Worm (Caenorhabditis elegans) whole organism, L4 larva: Measurements from ENCODE around the gene xpo-3.

Experiments used
- D1046.2 ChIP-seq: fragments of 200-800 bp; sonication (Bioruptor generic); IDR thresholded peaks from 2 replicates; pipeline ENCODE4 v1.3.6; 2022; ENCODE audit warnings: missing genetic modification characterization, missing compliant biosample characterization
- F10B5.3 ChIP-seq: sonication (generic microtip); optimal IDR thresholded peaks from 2 replicates; lab custom pipeline; 2016; ENCODE audit warnings: mild to moderate bottlenecking, missing genetic modification characterization, missing compliant biosample characterization
- R02D3.7 ChIP-seq: fragments of 150-350 bp; sonication (generic microtip); optimal IDR thresholded peaks from 3 replicates; lab custom pipeline; 2014; ENCODE audit warnings: missing biosample characterization, missing genetic modification characterization
- T20F7.1 ChIP-seq: fragments of 200-800 bp; sonication (Bioruptor generic); optimal IDR thresholded peaks from 2 replicates; lab custom pipeline; 2018; ENCODE audit warnings: mild to moderate bottlenecking, missing genetic modification characterization, missing compliant biosample characterization
- T26A8.4 ChIP-seq: fragments of 200-800 bp; sonication (Bioruptor generic); IDR thresholded peaks from 2 replicates; pipeline ENCODE4 v1.3.6; 2022; ENCODE audit warnings: missing genetic modification characterization, missing compliant biosample characterization
- ZK337.2 ChIP-seq: fragments of 200-800 bp; sonication (Bioruptor generic); IDR thresholded peaks from 2 replicates; pipeline ENCODE4 v1.3.6; 2022; ENCODE audit warnings: missing genetic modification reagents, missing genetic modification characterization, missing compliant biosample characterization
- aly-2 ChIP-seq: sonication (generic microtip); optimal IDR thresholded peaks from 2 replicates; lab custom pipeline; 2018; ENCODE audit warnings: missing biosample characterization, missing genetic modification characterization
- ama-1 ChIP-seq: fragments of 150-350 bp; optimal IDR thresholded peaks from 2 replicates; lab custom pipeline; 2014; ENCODE audit warnings: inconsistent platforms, mixed read lengths
- ceh-28 ChIP-seq: fragments of 150-350 bp; optimal IDR thresholded peaks from 2 replicates; lab custom pipeline; 2014; ENCODE audit warnings: missing biosample characterization, missing genetic modification reagents, missing genetic modification characterization
- ceh-44 ChIP-seq: fragments of 200-800 bp; sonication (Bioruptor generic); IDR thresholded peaks from 2 replicates; pipeline ENCODE4 v1.3.6; 2022; ENCODE audit warnings: missing genetic modification reagents, missing genetic modification characterization, missing compliant biosample characterization
- ces-1 ChIP-seq: fragments of 150-350 bp; sonication (generic microtip); optimal IDR thresholded peaks from 4 replicates; lab custom pipeline; 2014; ENCODE audit warnings: missing biosample characterization, missing genetic modification reagents, missing genetic modification characterization
- daf-12 ChIP-seq: fragments of 150-350 bp; optimal IDR thresholded peaks from 2 replicates; lab custom pipeline; 2014; ENCODE audit warnings: missing biosample characterization, missing genetic modification reagents, missing genetic modification characterization
- daf-16 ChIP-seq, 3 experiments: sonication (generic microtip); optimal IDR thresholded peaks; 2 replicates each; lab custom pipeline; 2016 to 2017; ENCODE audit warnings: missing genetic modification characterization in 3 of 3, missing genetic modification reagents in 3 of 3, mild to moderate bottlenecking in 2 of 3, missing compliant biosample characterization in 2 of 3, missing biosample characterization in 1 of 3, moderate library complexity in 1 of 3
- daf-19 ChIP-seq: fragments of 200-800 bp; sonication (Bioruptor generic); conservative IDR thresholded peaks from 2 replicates; pipeline ENCODE4 v1.3.6; 2022; ENCODE audit warnings: missing genetic modification characterization, missing compliant biosample characterization
- dmd-8 ChIP-seq: fragments of 200-800 bp; sonication (Bioruptor generic); IDR thresholded peaks from 2 replicates; pipeline ENCODE4 v1.3.6; 2022; ENCODE audit warnings: missing genetic modification characterization, missing compliant biosample characterization
- dmd-9 ChIP-seq: fragments of 200-800 bp; sonication (Bioruptor generic); IDR thresholded peaks from 2 replicates; pipeline ENCODE4 v1.3.6; 2022; ENCODE audit warnings: missing genetic modification reagents, missing genetic modification characterization, missing compliant biosample characterization
- duxl-1 ChIP-seq: sonication (generic microtip); optimal IDR thresholded peaks from 2 replicates; lab custom pipeline; 2016; ENCODE audit warnings: mild to moderate bottlenecking, missing genetic modification characterization, moderate library complexity, missing compliant biosample characterization; ENCODE audit not compliant: poor library complexity
- dve-1 ChIP-seq: sonication (generic microtip); optimal IDR thresholded peaks from 2 replicates; lab custom pipeline; 2017; ENCODE audit warnings: antibody characterized with exemption, mild to moderate bottlenecking, missing genetic modification characterization, missing compliant biosample characterization; ENCODE audit not compliant: insufficient read depth
- hlh-11 ChIP-seq: fragments of 200-800 bp; sonication (Bioruptor generic); optimal IDR thresholded peaks from 2 replicates; lab custom pipeline; 2018; ENCODE audit warnings: mild to moderate bottlenecking, missing genetic modification characterization, missing compliant biosample characterization
- hlh-30 ChIP-seq: sonication (generic microtip); optimal IDR thresholded peaks from 2 replicates; lab custom pipeline; 2017; ENCODE audit warnings: antibody characterized with exemption, mild to moderate bottlenecking, missing genetic modification characterization, missing compliant biosample characterization; ENCODE audit not compliant: insufficient read depth
- hmg-1.1 ChIP-seq: fragments of 200-800 bp; sonication (Bioruptor generic); IDR thresholded peaks from 2 replicates; pipeline ENCODE4 v1.3.6; 2022; ENCODE audit warnings: missing genetic modification reagents, missing genetic modification characterization, missing compliant biosample characterization
- lim-7 ChIP-seq: fragments of 200-800 bp; sonication (Bioruptor generic); IDR thresholded peaks from 2 replicates; pipeline ENCODE4 v1.3.6; 2022; ENCODE audit warnings: missing genetic modification characterization, missing compliant biosample characterization
- lin-15B ChIP-seq: fragments of 150-350 bp; sonication (generic microtip); optimal IDR thresholded peaks from 3 replicates; lab custom pipeline; 2014; ENCODE audit warnings: missing biosample characterization, missing genetic modification characterization
- lin-38 ChIP-seq: fragments of 200-800 bp; sonication (Bioruptor generic); IDR thresholded peaks from 2 replicates; pipeline ENCODE4 v1.3.6; 2022; ENCODE audit warnings: missing genetic modification reagents, missing genetic modification characterization, missing compliant biosample characterization
- lsy-2 ChIP-seq, 2 experiments: fragments of 150-350 bp in 1 of 2; sonication (generic microtip) in 1 of 2; optimal IDR thresholded peaks; 2 replicates each; lab custom pipeline; 2014 to 2017; ENCODE audit warnings: missing biosample characterization in 2 of 2, missing genetic modification characterization in 2 of 2
- madf-9 ChIP-seq: fragments of 200-800 bp; sonication (Bioruptor generic); conservative IDR thresholded peaks from 2 replicates; pipeline ENCODE4 v1.3.6; 2022; ENCODE audit warnings: missing genetic modification reagents, missing genetic modification characterization, missing compliant biosample characterization
- mdl-1 ChIP-seq, 2 experiments: fragments of 150-350 bp in 1 of 2; sonication (generic microtip) in 1 of 2; optimal IDR thresholded peaks; 2 replicates each; lab custom pipeline; 2014 to 2017; ENCODE audit warnings: missing biosample characterization in 2 of 2, missing genetic modification characterization in 2 of 2
- mep-1 ChIP-seq: fragments of 150-350 bp; sonication (generic microtip); optimal IDR thresholded peaks from 3 replicates; lab custom pipeline; 2014; ENCODE audit warnings: missing biosample characterization, missing genetic modification characterization
- mes-2 ChIP-seq: sonication (generic microtip); optimal IDR thresholded peaks from 2 replicates; lab custom pipeline; 2016; ENCODE audit warnings: missing genotype, mild to moderate bottlenecking, missing genetic modification characterization, missing compliant biosample characterization; ENCODE audit not compliant: poor library complexity, severe bottlenecking
- nhr-102 ChIP-seq: sonication (generic microtip); optimal IDR thresholded peaks from 2 replicates; lab custom pipeline; 2016; ENCODE audit warnings: mild to moderate bottlenecking, missing genetic modification characterization, moderate library complexity, missing compliant biosample characterization
- nhr-237 ChIP-seq: sonication (generic microtip); optimal IDR thresholded peaks from 2 replicates; lab custom pipeline; 2017; ENCODE audit warnings: missing biosample characterization, missing genetic modification characterization
- rbr-2 ChIP-seq: sonication (generic microtip); optimal IDR thresholded peaks from 2 replicates; lab custom pipeline; 2016; ENCODE audit warnings: missing genotype, missing genetic modification characterization, missing compliant biosample characterization
- set-16 ChIP-seq: fragments of 200-800 bp; sonication (Bioruptor generic); IDR thresholded peaks from 2 replicates; pipeline ENCODE4 v1.3.6; 2022; ENCODE audit warnings: missing genetic modification reagents, missing genetic modification characterization, missing compliant biosample characterization
- snpc-1.2 ChIP-seq: fragments of 200-800 bp; sonication (Bioruptor generic); IDR thresholded peaks from 2 replicates; pipeline ENCODE4 v1.3.6; 2022; ENCODE audit warnings: missing genetic modification reagents, missing genetic modification characterization, missing compliant biosample characterization
- unc-130 ChIP-seq: sonication (generic microtip); optimal IDR thresholded peaks from 2 replicates; lab custom pipeline; 2016; ENCODE audit warnings: missing genetic modification reagents, missing genetic modification characterization, missing compliant biosample characterization
- vab-7 ChIP-seq: fragments of 200-800 bp; sonication (Bioruptor generic); IDR thresholded peaks from 2 replicates; pipeline ENCODE4 v1.3.6; 2022; ENCODE audit warnings: missing genetic modification reagents, missing genetic modification characterization, missing compliant biosample characterization
- zag-1 ChIP-seq: fragments of 150-350 bp; optimal IDR thresholded peaks from 2 replicates; lab custom pipeline; 2014; ENCODE audit warnings: missing biosample characterization, missing genetic modification characterization
- zfp-3 ChIP-seq: fragments of 200-800 bp; sonication (Bioruptor generic); conservative IDR thresholded peaks from 2 replicates; pipeline ENCODE4 v1.3.6; 2022; ENCODE audit warnings: missing genetic modification reagents, missing genetic modification characterization, missing compliant biosample characterization
- ztf-7 ChIP-seq: fragments of 150-350 bp; optimal IDR thresholded peaks from 2 replicates; lab custom pipeline; 2014; ENCODE audit warnings: missing biosample characterization, missing genetic modification characterization

Gene xpo-3

ce11 chrIV:7910197-7910735 is 13.6 kb downstream of the xpo-3 start, which contains the start of the genes npp-27 and ntl-4 (continued):
- TF ChIP-seq daf-16 (GFP tag; optimal IDR thresholded peaks at IDR 0.05; lab: Kevin White, UChicago) (no peak), daf-16 (tag; optimal IDR thresholded peaks at IDR 0.05; lab: Kevin White, UChicago) (peak; percentile 42), ztf-7 (tag; lab: Kevin White, UChicago) (no peak), zfp-3 (GFP tag; lab: Robert Waterston, UW) (no peak), D1046.2 (GFP tag; lab: Robert Waterston, UW) (no peak), ceh-44 (GFP tag; lab: Robert Waterston, UW) (no peak), T26A8.4 (GFP tag; lab: Robert Waterston, UW) (peak; percentile 11; the same call in 1 of the 2 replicates), F10B5.3 (tag; lab: Kevin White, UChicago) (no peak), set-16 (no peak), lim-7 (GFP tag; lab: Robert Waterston, UW) (no peak), lsy-2 (tag; optimal IDR thresholded peaks at IDR 0.05; lab: Kevin White, UChicago) (peak in 1 of 2 experiments; percentile 60), hmg-1.1 (0 out of 2 replicates have a peak, but pooled peaks have one; percentile 27), ceh-28 (tag; lab: Kevin White, UChicago) (no peak), ces-1 (no peak), lin-15B (tag; lab: Kevin White, UChicago) (no peak), daf-19 (GFP tag; lab: Robert Waterston, UW) (no peak), hlh-11 (peak; percentile 18), dmd-8 (no peak), mep-1 (tag; lab: Kevin White, UChicago) (peak; percentile 4), ZK337.2 (GFP tag; lab: Robert Waterston, UW) (no peak), R02D3.7 (tag; lab: Kevin White, UChicago) (no peak), aly-2 (tag; lab: Kevin White, UChicago) (no peak), dmd-9 (GFP tag; lab: Robert Waterston, UW) (no peak), duxl-1 (tag; lab: Kevin White, UChicago) (no peak), mdl-1 (tag; optimal IDR thresholded peaks at IDR 0.05; lab: Kevin White, UChicago) (peak in 1 of 2 experiments; percentile 6), daf-12 (tag; lab: Kevin White, UChicago) (no peak), madf-9 (GFP tag; lab: Robert Waterston, UW) (no peak), nhr-237 (tag; lab: Kevin White, UChicago) (no peak), dve-1 (tag; lab: Kevin White, UChicago) (peak; percentile 3)

- no peak for TF ChIP-seq nhr-102 (tag; lab: Kevin White, UChicago)
- no peak for TF ChIP-seq zag-1 (tag; lab: Kevin White, UChicago)
- no peak for TF ChIP-seq ama-1
- 0 out of 2 replicates have a peak, but pooled peaks have one; percentile 28 for TF ChIP-seq snpc-1.2 (GFP tag; lab: Robert Waterston, UW)
- peak; percentile 14 for TF ChIP-seq T20F7.1 (GFP tag; lab: Kevin White, UChicago)
- TF ChIP-seq mep-1 (tag; lab: Kevin White, UChicago) = peak; percentile 31
- TF ChIP-seq lsy-2 (tag; optimal IDR thresholded peaks at IDR 0.05; lab: Kevin White, UChicago) = peak in 1 of 2 experiments; percentile 52
- peak; percentile 16; the same call in 1 of the 2 replicates for TF ChIP-seq lin-38 (GFP tag; lab: Robert Waterston, UW)
- TF ChIP-seq vab-7 (GFP tag; lab: Robert Waterston, UW) = 0 out of 2 replicates have a peak, but pooled peaks have one; percentile 14
- TF ChIP-seq set-16 = peak; percentile 21; the same call in 1 of the 2 replicates
- TF ChIP-seq rbr-2 (tag; lab: Kevin White, UChicago) = peak; percentile 21
- TF ChIP-seq mes-2 (tag; lab: Kevin White, UChicago) = peak; percentile 45
- peak; percentile 2 for TF ChIP-seq dve-1 (tag; lab: Kevin White, UChicago)
- TF ChIP-seq hlh-30 (tag; lab: Kevin White, UChicago) = peak; percentile 64
- TF ChIP-seq unc-130 (GFP tag; lab: Kevin White, UChicago) = no peak
- TF ChIP-seq hmg-1.1 = 0 out of 2 replicates have a peak, but pooled peaks have one; percentile 33
Measured at ce11 chrIV:7909455-7910141, 14.2 kb downstream of the xpo-3 start.
